Worm (Caenorhabditis elegans) whole organism, young adult: ENCODE measurements around the gene srj-54.

ENCODE experiments used
- B0336.3 ChIP-seq: fragments of 200-800 bp; sonication (Bioruptor generic); IDR thresholded peaks from 2 replicates; pipeline ENCODE4 v1.3.6; 2022; ENCODE audit warnings: missing genetic modification characterization, missing compliant biosample characterization
- F10E7.11 ChIP-seq: sonication (generic microtip); optimal IDR thresholded peaks from 2 replicates; lab custom pipeline; 2017; ENCODE audit warnings: mild to moderate bottlenecking, missing genetic modification characterization, moderate library complexity, missing compliant biosample characterization
- T07F8.4 ChIP-seq: sonication (generic microtip); optimal IDR thresholded peaks from 2 replicates; lab custom pipeline; 2016; ENCODE audit warnings: mild to moderate bottlenecking, missing genetic modification characterization, moderate library complexity, missing compliant biosample characterization
- cebp-1 ChIP-seq, 2 experiments: fragments of 200-800 bp in 1 of 2; sonication (Bioruptor generic) in 1 of 2; sonication (generic microtip) in 1 of 2; IDR thresholded peaks in 1 of 2; optimal IDR thresholded peaks in 1 of 2; 2 replicates each; pipeline versions ENCODE4 v1.3.6 to Lab custom; 2017 to 2022; ENCODE audit warnings: missing compliant biosample characterization in 2 of 2, missing genetic modification characterization in 2 of 2, mild to moderate bottlenecking in 1 of 2, missing genetic modification reagents in 1 of 2, moderate library complexity in 1 of 2
- ceh-40 ChIP-seq: fragments of 200-800 bp; sonication (Bioruptor generic); IDR thresholded peaks from 2 replicates; pipeline ENCODE4 v1.3.6; 2022; ENCODE audit warnings: missing genetic modification characterization, missing compliant biosample characterization
- egrh-3 ChIP-seq: fragments of 200-800 bp; sonication (Bioruptor generic); IDR thresholded peaks from 2 replicates; pipeline ENCODE4 v1.3.6; 2022; ENCODE audit warnings: missing genetic modification reagents, missing genetic modification characterization, missing compliant biosample characterization
- let-607 ChIP-seq, 2 experiments: fragments of 200-800 bp in 1 of 2; sonication (Bioruptor generic) in 1 of 2; sonication (generic microtip) in 1 of 2; optimal IDR thresholded peaks; 2 replicates each; lab custom pipeline; 2016 to 2018; ENCODE audit warnings: mild to moderate bottlenecking in 2 of 2, missing compliant biosample characterization in 2 of 2, missing genetic modification characterization in 2 of 2, moderate library complexity in 2 of 2, missing genotype in 1 of 2
- lin-54 ChIP-seq: fragments of 200-800 bp; sonication (Bioruptor generic); optimal IDR thresholded peaks from 2 replicates; lab custom pipeline; 2018; ENCODE audit warnings: mild to moderate bottlenecking, missing genetic modification characterization, missing compliant biosample characterization
- madf-3 ChIP-seq: fragments of 200-800 bp; sonication (Bioruptor generic); IDR thresholded peaks from 2 replicates; pipeline ENCODE4 v1.3.6; 2022; ENCODE audit warnings: missing genetic modification reagents, missing genetic modification characterization, missing compliant biosample characterization
- nfya-2 ChIP-seq: fragments of 200-800 bp; sonication (Bioruptor generic); IDR thresholded peaks from 2 replicates; pipeline ENCODE4 v1.3.6; 2022; ENCODE audit warnings: missing genetic modification reagents, missing genetic modification characterization, missing compliant biosample characterization
- nhr-80 ChIP-seq: sonication (generic microtip); optimal IDR thresholded peaks from 2 replicates; lab custom pipeline; 2016; ENCODE audit warnings: missing genetic modification characterization, missing compliant biosample characterization
- ztf-18 ChIP-seq: sonication (generic microtip); optimal IDR thresholded peaks from 2 replicates; lab custom pipeline; 2016; ENCODE audit warnings: missing genotype, mild to moderate bottlenecking, missing genetic modification characterization, missing compliant biosample characterization
- ztf-6 ChIP-seq: fragments of 200-800 bp; sonication (Bioruptor generic); IDR thresholded peaks from 2 replicates; pipeline ENCODE4 v1.3.6; 2022; ENCODE audit warnings: missing genetic modification reagents, missing genetic modification characterization, missing compliant biosample characterization

The srj-54 gene

DNA sequence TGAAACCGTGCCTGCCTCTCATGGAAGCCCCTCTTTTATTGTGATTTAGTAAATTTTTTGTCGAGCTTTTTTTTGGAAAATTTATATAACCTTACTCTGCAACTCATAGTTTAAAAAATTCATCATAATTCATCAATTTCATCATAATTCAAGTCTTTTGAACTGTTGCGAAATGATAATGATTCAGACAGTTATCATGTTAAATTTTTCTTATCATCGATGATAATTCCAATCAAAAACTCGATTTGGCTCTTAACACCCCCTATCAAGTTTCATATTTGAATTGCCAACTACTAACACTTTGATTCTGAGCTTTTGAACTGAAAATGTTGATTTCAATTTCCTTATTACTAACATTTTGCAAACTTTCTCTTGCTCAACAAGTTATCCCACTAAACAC, 49.5 kb downstream of the srj-54 start, which contains the start of gene F54E2.1:
Gene F54E2.1, plus strand, starts transcription at position 235 of the 400 bp plus-strand sequence.
- TF ChIP-seq F10E7.11 (tag; lab: Kevin White, UChicago): no peak
- peak; percentile 82 for TF ChIP-seq nhr-80 (tag; lab: Kevin White, UChicago)
- peak; percentile 87 for TF ChIP-seq cebp-1 (GFP tag; IDR thresholded peaks at IDR 0.05; lab: Robert Waterston, UW)
- TF ChIP-seq cebp-1 (tag; optimal IDR thresholded peaks at IDR 0.05; lab: Kevin White, UChicago): no peak
- TF ChIP-seq ztf-18: no peak
- TF ChIP-seq T07F8.4 (tag; lab: Kevin White, UChicago): no peak
- TF ChIP-seq, all 124 proteins: peak for 2

- TF ChIP-seq nfya-2 (GFP tag; lab: Robert Waterston, UW) (no peak), egrh-3 (no peak), B0336.3 (GFP tag; lab: Robert Waterston, UW) (no peak), ceh-40 (no peak), ztf-6 (GFP tag; lab: Robert Waterston, UW) (no peak), madf-3 (no peak), let-607 (tag; optimal IDR thresholded peaks at IDR 0.05; lab: Kevin White, UChicago) (no peak), lin-54 (GFP tag; lab: Kevin White, UChicago) (no peak)
Observed at ce11 chrV:2809443-2809842, 50.2 kb downstream of the srj-54 start.
